Worm (Caenorhabditis elegans): ENCODE results near the gene csc-1.
A peak's percentile ranks its signal among the peaks of the same experiment; 100 is the strongest.

The csc-1 gene

ce11 chrII:13575018-13575948 is 21.5 kb upstream of the csc-1 start, which contains the start of the genes mrpl-37 and lin-38:
mrpl-37 (minus strand) TSS chrII:13575068.
lin-38 (plus strand) TSS chrII:13575925.
- peak; percentile 13 for TF ChIP-seq snpc-1.1 (tag; optimal IDR thresholded peaks at IDR 0.05; ENCODE audit: insufficient read depth)
- peak; percentile 87 for TF ChIP-seq mcd-1 (GFP tag; IDR thresholded peaks at IDR 0.05)
- TF ChIP-seq D2030.7 (GFP tag; IDR thresholded peaks at IDR 0.05) = peak; percentile 63; the same call in 1 of the 2 replicates
- peak; percentile 56; the same call in 1 of the 2 replicates for TF ChIP-seq egrh-3 (GFP tag; IDR thresholded peaks at IDR 0.05)
- peak; percentile 89 for TF ChIP-seq xnd-1 (tag; optimal IDR thresholded peaks at IDR 0.05)
- TF ChIP-seq F55B11.4 (tag; optimal IDR thresholded peaks at IDR 0.05; ENCODE audit: borderline replicate concordance, insufficient read depth) = no peak
- no peak for TF ChIP-seq ZK185.1 (tag; optimal IDR thresholded peaks at IDR 0.05; ENCODE audit: poor library complexity, severe bottlenecking)
- no peak for TF ChIP-seq F57A8.1 (GFP tag; optimal IDR thresholded peaks at IDR 0.05)
- TF ChIP-seq snpc-4 (GFP tag; optimal IDR thresholded peaks at IDR 0.05) = no peak
- TF ChIP-seq snpc-4 (tag; optimal IDR thresholded peaks at IDR 0.05) = peak in 2 of 4 experiments; percentile 2 to 45
- TF ChIP-seq cebp-1 (GFP tag; IDR thresholded peaks at IDR 0.05) = no peak
- peak; percentile 61 for TF ChIP-seq cebp-1 (tag; optimal IDR thresholded peaks at IDR 0.05)
- TF ChIP-seq madf-6 (GFP tag; IDR thresholded peaks at IDR 0.05) = peak; percentile 73
- TF ChIP-seq attf-5 (GFP tag; optimal IDR thresholded peaks at IDR 0.05) = peak; percentile 93
- TF ChIP-seq F33H1.4 (GFP tag; IDR thresholded peaks at IDR 0.05) = peak; percentile 92
- TF ChIP-seq lin-54 (GFP tag; optimal IDR thresholded peaks at IDR 0.05) = peak; percentile 19
- peak; percentile 93 for TF ChIP-seq lsl-1 (GFP tag; optimal IDR thresholded peaks at IDR 0.05)
- peak; percentile 29 for TF ChIP-seq nhr-80 (tag; optimal IDR thresholded peaks at IDR 0.05)
- TF ChIP-seq hmg-1.2 (GFP tag; IDR thresholded peaks at IDR 0.05) = peak; percentile 38; the same call in 1 of the 2 replicates
- TF ChIP-seq attf-3 (GFP tag; conservative IDR thresholded peaks at IDR 0.05) = no peak
- TF ChIP-seq mxl-1 (tag; optimal IDR thresholded peaks at IDR 0.05) = no peak
- TF ChIP-seq lin-35 (GFP tag; optimal IDR thresholded peaks at IDR 0.05) = peak in 1 of 3 experiments; percentile 18
- TF ChIP-seq efl-1 (GFP tag; optimal IDR thresholded peaks at IDR 0.05) = peak; percentile 31

- TF ChIP-seq zfh-2 (GFP tag; conservative IDR thresholded peaks at IDR 0.05) (peak; percentile 61), ztf-6 (GFP tag; IDR thresholded peaks at IDR 0.05) (no peak), fkh-3 (tag; optimal IDR thresholded peaks at IDR 0.05) (no peak), nfyb-1 (GFP tag; IDR thresholded peaks at IDR 0.05) (no peak), ceh-40 (GFP tag; IDR thresholded peaks at IDR 0.05) (no peak)
Measured at ce11 chrII:13585655-13586170, 11.0 kb upstream of the csc-1 start, which contains the start of gene Y48E1B.8. Y48E1B.8 (plus strand) TSS chrII:13585705.

ce11 chrII:13590461-13590860 is 6.3 kb upstream of the csc-1 start, which contains the start of gene clec-145:
clec-145 (minus strand) TSS chrII:13590561.
- TF ChIP-seq ets-4 (GFP tag; optimal IDR thresholded peaks at IDR 0.05) = no peak
- no peak for TF ChIP-seq ZK185.1 (tag; optimal IDR thresholded peaks at IDR 0.05; ENCODE audit: poor library complexity, severe bottlenecking)
- TF ChIP-seq Y56A3A.18 (GFP tag; IDR thresholded peaks at IDR 0.05) = no peak
- no peak for TF ChIP-seq ceh-27 (GFP tag; optimal IDR thresholded peaks at IDR 0.05)
- TF ChIP-seq ccch-3 (GFP tag; optimal IDR thresholded peaks at IDR 0.05) = no peak
- no peak for TF ChIP-seq akir-1 (GFP tag; optimal IDR thresholded peaks at IDR 0.05)
- TF ChIP-seq lag-1 (GFP tag; IDR thresholded peaks at IDR 0.05) = no peak
- TF ChIP-seq K11D2.4 (GFP tag; IDR thresholded peaks at IDR 0.05) = no peak
